Worm (Caenorhabditis elegans): ENCODE measurements around the gene drr-2.

- TF ChIP-seq ceh-79 (tag; optimal IDR thresholded peaks at IDR 0.05): no peak
- TF ChIP-seq snpc-4 (GFP tag; optimal IDR thresholded peaks at IDR 0.05): no peak
- no peak for TF ChIP-seq snpc-4 (tag; optimal IDR thresholded peaks at IDR 0.05)
- no peak for TF ChIP-seq C06A6.2 (GFP tag; conservative IDR thresholded peaks at IDR 0.05)
- TF ChIP-seq attf-6 (GFP tag; IDR thresholded peaks at IDR 0.05): no peak
- TF ChIP-seq pbrm-1 (GFP tag; IDR thresholded peaks at IDR 0.05): no peak
- no peak for TF ChIP-seq tlf-1 (GFP tag; optimal IDR thresholded peaks at IDR 0.05)
- TF ChIP-seq madf-3 (GFP tag; IDR thresholded peaks at IDR 0.05): no peak
Measured at ce11 chrIII:13621012-13621411, 22.4 kb downstream of the drr-2 start.
